Worm (Caenorhabditis elegans) whole organism, L3 larva: ENCODE data around the gene W02D7.5.

Experiments used
- jun-1 ChIP-seq: fragments of 150-350 bp; optimal IDR thresholded peaks from 2 replicates; lab custom pipeline; 2014; ENCODE audit warnings: missing biosample characterization, missing genetic modification reagents, missing genetic modification characterization
- nhr-28 ChIP-seq: fragments of 150-350 bp; optimal IDR thresholded peaks from 2 replicates; lab custom pipeline; 2014; ENCODE audit warnings: missing biosample characterization, missing genetic modification characterization
- nhr-77 ChIP-seq: fragments of 150-350 bp; optimal IDR thresholded peaks from 2 replicates; lab custom pipeline; 2014; ENCODE audit warnings: missing biosample characterization, missing genetic modification characterization
- unc-62 ChIP-seq: fragments of 150-350 bp; sonication (generic microtip); optimal IDR thresholded peaks from 4 replicates; lab custom pipeline; 2014; ENCODE audit warnings: missing biosample characterization, missing genetic modification reagents, missing genetic modification characterization

ce11 chrV:8263466-8263865 lies 35.6 kb downstream of the W02D7.5 start, which contains the start of gene C16D9.8:
- TF ChIP-seq nhr-28 (tag; lab: Kevin White, UChicago): no peak
- no peak for TF ChIP-seq nhr-77 (tag; lab: Kevin White, UChicago)
- no peak for TF ChIP-seq jun-1 (tag; lab: Kevin White, UChicago)
- TF ChIP-seq unc-62 (GFP tag; lab: Kevin White, UChicago): no peak
